Fruit fly (Drosophila melanogaster) whole organism, embryonic: ENCODE data around the gene Argl.

Experiments used
- Ada2b ChIP-seq: fragments of 200-800 bp; sonication (Bioruptor generic); IDR thresholded peaks from 2 replicates; pipeline ENCODE4 v1.3.6; 2022; ENCODE audit warnings: missing biosample characterization, missing genetic modification characterization
- Aef1 ChIP-seq: fragments of 200-800 bp; sonication (Bioruptor generic); IDR thresholded peaks from 3 replicates; pipeline ENCODE4 v1.3.6; 2022; ENCODE audit warnings: missing biosample characterization, missing genetic modification characterization
- CG10267 ChIP-seq: fragments of 200-800 bp; sonication (Bioruptor generic); optimal IDR thresholded peaks from 2 replicates; lab custom pipeline; 2018; ENCODE audit warnings: missing biosample characterization, mild to moderate bottlenecking, missing genetic modification characterization, moderate library complexity
- CG11695 ChIP-seq: fragments of 200-800 bp; sonication (Bioruptor generic); IDR thresholded peaks from 3 replicates; pipeline ENCODE4 v1.3.6; 2022; ENCODE audit warnings: missing biosample characterization, missing genetic modification characterization
- CG12155 ChIP-seq: fragments of 200-800 bp; sonication (Bioruptor generic); optimal IDR thresholded peaks from 3 replicates; lab custom pipeline; 2016; ENCODE audit warnings: missing biosample characterization, missing genetic modification characterization
- CG12236 ChIP-seq: fragments of 200-800 bp; sonication (Bioruptor generic); optimal IDR thresholded peaks from 2 replicates; lab custom pipeline; 2016; ENCODE audit warnings: missing biosample characterization, missing genetic modification characterization
- CG12659 ChIP-seq: fragments of 200-800 bp; sonication (Bioruptor generic); optimal IDR thresholded peaks from 3 replicates; lab custom pipeline; 2017; ENCODE audit warnings: mild to moderate bottlenecking, missing biosample characterization, missing genetic modification reagents, missing genetic modification characterization
- CG12769 ChIP-seq: fragments of 200-800 bp; sonication (Bioruptor generic); optimal IDR thresholded peaks from 2 replicates; lab custom pipeline; 2019; ENCODE audit warnings: missing biosample characterization, mild to moderate bottlenecking, missing genetic modification characterization, moderate library complexity
- CG14441 ChIP-seq: fragments of 200-800 bp; sonication (Bioruptor generic); IDR thresholded peaks from 2 replicates; pipeline ENCODE4 v1.3.6; 2022; ENCODE audit warnings: missing biosample characterization, missing genetic modification characterization
- CG2120 ChIP-seq: fragments of 200-800 bp; sonication (Bioruptor generic); optimal IDR thresholded peaks from 3 replicates; lab custom pipeline; 2016; ENCODE audit warnings: missing biosample characterization, missing genetic modification characterization
- CG30431 ChIP-seq: fragments of 200-800 bp; sonication (Bioruptor generic); optimal IDR thresholded peaks from 2 replicates; lab custom pipeline; 2017; ENCODE audit warnings: missing biosample characterization, missing genetic modification characterization
- CG32532 ChIP-seq: fragments of 200-800 bp; sonication (Bioruptor generic); IDR thresholded peaks from 2 replicates; pipeline ENCODE4 v1.3.6; 2022; ENCODE audit warnings: missing biosample characterization, missing genetic modification characterization
- CG3847 ChIP-seq: fragments of 200-800 bp; sonication (Bioruptor generic); IDR thresholded peaks from 2 replicates; pipeline ENCODE4 v1.3.6; 2022; ENCODE audit warnings: missing biosample characterization, missing genetic modification characterization
- CG6813 ChIP-seq: fragments of 200-800 bp; sonication (Bioruptor generic); optimal IDR thresholded peaks from 2 replicates; lab custom pipeline; 2017; ENCODE audit warnings: missing biosample characterization, missing genetic modification characterization, mild to moderate bottlenecking, moderate library complexity, missing genetic modification reagents
- CG7963 ChIP-seq: fragments of 200-800 bp; sonication (Bioruptor generic); IDR thresholded peaks from 3 replicates; pipeline ENCODE4 v1.3.6; 2022; ENCODE audit warnings: missing biosample characterization, missing genetic modification characterization; ENCODE audit not compliant: partially characterized antibody
- CG8290 ChIP-seq, 3 experiments: fragments of 200-800 bp; sonication (Bioruptor generic); optimal IDR thresholded peaks; 2 replicates each; lab custom pipeline; 2016 to 2019; ENCODE audit warnings: missing biosample characterization in 3 of 3, missing genetic modification characterization in 3 of 3, mild to moderate bottlenecking in 2 of 3, moderate library complexity in 1 of 3
- CG9932 ChIP-seq: fragments of 200-800 bp; sonication (Bioruptor generic); IDR thresholded peaks from 2 replicates; pipeline ENCODE4 v1.3.6; 2022; ENCODE audit warnings: missing biosample characterization, missing genetic modification characterization
- Dbx ChIP-seq: fragments of 200-800 bp; sonication (Bioruptor generic); IDR thresholded peaks from 3 replicates; pipeline ENCODE4 v1.3.6; 2022; ENCODE audit warnings: missing biosample characterization, missing genetic modification characterization
- Dref ChIP-seq: fragments of 200-800 bp; sonication (Bioruptor generic); IDR thresholded peaks from 2 replicates; pipeline ENCODE4 v1.3.6; 2022; ENCODE audit warnings: missing biosample characterization, missing genetic modification characterization
- Elba2 ChIP-seq: fragments of 200-800 bp; sonication (Bioruptor generic); optimal IDR thresholded peaks from 3 replicates; lab custom pipeline; 2016; ENCODE audit warnings: missing biosample characterization, missing genetic modification characterization
- GATAe ChIP-seq: fragments of 200-800 bp; sonication (Bioruptor generic); conservative IDR thresholded peaks from 2 replicates; pipeline ENCODE4 v1.3.6; 2022; ENCODE audit warnings: missing biosample characterization, missing genetic modification characterization
- Jarid2 ChIP-seq: fragments of 200-800 bp; sonication (Bioruptor generic); optimal IDR thresholded peaks from 3 replicates; lab custom pipeline; 2017; ENCODE audit warnings: mild to moderate bottlenecking, missing biosample characterization, missing genetic modification reagents, missing genetic modification characterization
- Med ChIP-seq: fragments of 200-800 bp; sonication (Bioruptor generic); peaks from one replicate; lab custom pipeline; 2016; ENCODE audit warnings: missing biosample characterization, missing genetic modification characterization, mild to moderate bottlenecking, inconsistent platforms, moderate library complexity
- Mrtf ChIP-seq: fragments of 200-800 bp; sonication (Bioruptor generic); IDR thresholded peaks from 3 replicates; pipeline ENCODE4 v1.3.6; 2022; ENCODE audit warnings: missing biosample characterization, missing genetic modification characterization
- Rfx ChIP-seq: fragments of 200-800 bp; sonication (Bioruptor generic); IDR thresholded peaks from 2 replicates; pipeline ENCODE4 v1.3.6; 2022; ENCODE audit warnings: missing biosample characterization, missing genetic modification characterization
- Sry-β ChIP-seq: fragments of 200-800 bp; sonication (Bioruptor generic); optimal IDR thresholded peaks from 2 replicates; lab custom pipeline; 2018; ENCODE audit warnings: missing biosample characterization, mild to moderate bottlenecking, missing genetic modification characterization, moderate library complexity
- chif ChIP-seq, 2 experiments: fragments of 200-800 bp; sonication (Bioruptor generic); optimal IDR thresholded peaks; 3 replicates each; lab custom pipeline; 2016; ENCODE audit warnings: missing biosample characterization in 2 of 2, missing genetic modification characterization in 2 of 2
- corto ChIP-seq: fragments of 200-800 bp; sonication (Bioruptor generic); optimal IDR thresholded peaks from 2 replicates; lab custom pipeline; 2016; ENCODE audit warnings: missing biosample characterization, mild to moderate bottlenecking, missing genetic modification characterization, moderate library complexity
- dmrt99B ChIP-seq: fragments of 200-800 bp; sonication (Bioruptor generic); optimal IDR thresholded peaks from 2 replicates; lab custom pipeline; 2018; ENCODE audit warnings: missing biosample characterization, mild to moderate bottlenecking, missing genetic modification characterization, moderate library complexity
- esg ChIP-seq: fragments of 200-800 bp; sonication (Bioruptor generic); conservative IDR thresholded peaks from 2 replicates; pipeline ENCODE4 v1.3.6; 2022; ENCODE audit warnings: missing biosample characterization, missing genetic modification characterization
- exex ChIP-seq: fragments of 200-800 bp; sonication (Bioruptor generic); optimal IDR thresholded peaks from 4 replicates; lab custom pipeline; 2018; ENCODE audit warnings: missing biosample characterization, mild to moderate bottlenecking, missing genetic modification characterization, moderate library complexity
- grn ChIP-seq: fragments of 200-800 bp; sonication (Bioruptor generic); optimal IDR thresholded peaks from 3 replicates; lab custom pipeline; 2017; ENCODE audit warnings: missing biosample characterization, missing genetic modification characterization
- inv ChIP-seq: fragments of 200-800 bp; sonication (Bioruptor generic); IDR thresholded peaks from 2 replicates; pipeline ENCODE4 v1.3.6; 2022; ENCODE audit warnings: missing biosample characterization, missing genetic modification characterization; ENCODE audit not compliant: partially characterized antibody
- lab ChIP-seq: fragments of 200-800 bp; sonication (Bioruptor generic); optimal IDR thresholded peaks from 3 replicates; lab custom pipeline; 2017; ENCODE audit warnings: missing biosample characterization, missing genetic modification characterization, mild to moderate bottlenecking, moderate library complexity, missing genetic modification reagents
- lilli ChIP-seq: fragments of 200-800 bp; sonication (Bioruptor generic); optimal IDR thresholded peaks from 3 replicates; lab custom pipeline; 2016; ENCODE audit warnings: missing biosample characterization, missing genetic modification characterization
- mam ChIP-seq: fragments of 200-800 bp; sonication (Bioruptor generic); optimal IDR thresholded peaks from 3 replicates; lab custom pipeline; 2016; ENCODE audit warnings: missing biosample characterization, missing genetic modification characterization
- nerfin-1 ChIP-seq: fragments of 200-800 bp; sonication (Bioruptor generic); optimal IDR thresholded peaks from 3 replicates; lab custom pipeline; 2019; ENCODE audit warnings: missing biosample characterization, mild to moderate bottlenecking, missing genetic modification characterization, moderate library complexity
- nom ChIP-seq: fragments of 200-800 bp; sonication (Bioruptor generic); optimal IDR thresholded peaks from 2 replicates; lab custom pipeline; 2017; ENCODE audit warnings: missing biosample characterization, missing genetic modification characterization, mild to moderate bottlenecking, moderate library complexity, missing genetic modification reagents
- otp ChIP-seq: fragments of 200-800 bp; sonication (Bioruptor generic); IDR thresholded peaks from 3 replicates; pipeline ENCODE4, ENCODE4 v1.3.6; 2022; ENCODE audit warnings: missing biosample characterization, missing genetic modification characterization
- run ChIP-seq: fragments of 200-800 bp; sonication (Bioruptor generic); optimal IDR thresholded peaks from 3 replicates; lab custom pipeline; 2018; ENCODE audit warnings: missing biosample characterization, mild to moderate bottlenecking, missing genetic modification characterization
- schlank ChIP-seq: fragments of 200-800 bp; sonication (Bioruptor generic); optimal IDR thresholded peaks from 2 replicates; lab custom pipeline; 2018; ENCODE audit warnings: missing biosample characterization, mild to moderate bottlenecking, missing genetic modification characterization
- sens ChIP-seq: fragments of 200-800 bp; sonication (Bioruptor generic); peaks from one replicate; lab custom pipeline; 2016; ENCODE audit warnings: missing biosample characterization, missing genetic modification characterization
- sim ChIP-seq: fragments of 200-800 bp; sonication (Bioruptor generic); IDR thresholded peaks from 2 replicates; pipeline ENCODE4 v1.3.6; 2022; ENCODE audit warnings: missing biosample characterization, missing genetic modification characterization
- slbo ChIP-seq: fragments of 200-800 bp; sonication (Bioruptor generic); IDR thresholded peaks from 2 replicates; pipeline ENCODE4 v1.3.6; 2022; ENCODE audit warnings: missing biosample characterization, missing genetic modification characterization
- so ChIP-seq: fragments of 200-800 bp; sonication (Bioruptor generic); IDR thresholded peaks from 3 replicates; pipeline ENCODE4 v1.3.6; 2022; ENCODE audit warnings: missing biosample characterization, missing genetic modification characterization
- wdn ChIP-seq: fragments of 200-800 bp; sonication (Bioruptor generic); IDR thresholded peaks from 2 replicates; pipeline ENCODE4 v1.3.6; 2022; ENCODE audit warnings: missing biosample characterization, missing genetic modification characterization
- zfh2 ChIP-seq: fragments of 200-800 bp; sonication (Bioruptor generic); optimal IDR thresholded peaks from 2 replicates; lab custom pipeline; 2016; ENCODE audit warnings: missing biosample characterization, missing genetic modification characterization

Argl gene

DNA sequence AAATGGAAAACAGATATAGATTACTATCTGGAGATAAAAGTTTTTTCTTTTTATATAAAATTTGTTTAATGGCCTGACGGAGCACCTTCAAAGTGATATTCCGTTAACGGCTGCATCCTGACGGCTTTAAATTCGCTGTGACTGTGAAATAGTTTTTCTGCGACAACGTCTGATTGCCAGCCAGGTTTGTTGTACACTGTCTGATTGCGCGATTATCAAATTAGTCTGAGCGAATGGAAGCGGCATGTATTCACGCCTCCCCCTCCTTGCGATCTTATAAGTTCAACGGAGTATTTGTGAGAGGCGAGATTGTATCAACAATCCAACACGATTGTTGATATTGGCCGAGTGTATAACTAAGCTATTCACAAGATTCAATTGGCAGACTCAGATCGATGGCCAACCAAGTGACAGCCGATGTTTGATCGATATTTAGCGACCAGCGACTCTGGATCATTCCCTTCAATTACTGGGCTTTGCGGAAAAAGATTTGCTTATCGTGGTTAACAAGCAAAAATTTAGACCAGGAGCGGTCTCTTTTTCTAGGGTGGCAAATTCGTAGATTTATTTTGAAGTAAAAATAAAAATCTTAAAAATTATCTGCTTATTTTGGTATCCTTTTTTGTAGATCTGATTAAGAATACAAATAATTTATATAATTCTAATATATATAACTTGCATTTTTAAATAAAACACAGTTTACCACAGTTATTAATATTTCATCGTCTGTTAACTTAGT, 13.9 kb upstream of the Argl start (continued):
- TF ChIP-seq Dbx (GFP tag; lab: Robert Waterston, UW): peak; percentile 21; the same call in 1 of the 3 replicates
- TF ChIP-seq CG9932 (GFP tag; lab: Robert Waterston, UW): no peak
- peak; percentile 40 for TF ChIP-seq CG12769 (tag; lab: Kevin White, UChicago)
- peak; percentile 42; the same call in 1 of the 3 replicates for TF ChIP-seq CG11695 (GFP tag; lab: Robert Waterston, UW)
- TF ChIP-seq slbo: peak; percentile 53
- no peak for TF ChIP-seq nom (GFP tag; lab: Kevin White, UChicago)
- no peak for TF ChIP-seq CG8290 (GFP tag; optimal IDR thresholded peaks at IDR 0.05; lab: Kevin White, UChicago)
- peak in 1 of 2 experiments; percentile 60 for TF ChIP-seq CG8290 (tag; optimal IDR thresholded peaks at IDR 0.05; lab: Kevin White, UChicago)
- peak; percentile 46; the same call in 1 of the 2 replicates for TF ChIP-seq CG32532 (GFP tag; lab: Robert Waterston, UW)
- peak; percentile 73 for TF ChIP-seq Med (GFP tag; lab: Kevin White, UChicago)
- TF ChIP-seq CG6813: no peak
- no peak for TF ChIP-seq inv
- TF ChIP-seq nerfin-1 (tag; lab: Kevin White, UChicago): no peak
- TF ChIP-seq lab (GFP tag; lab: Kevin White, UChicago): peak; percentile 3
- no peak for TF ChIP-seq CG10267 (tag; lab: Kevin White, UChicago)
- peak; percentile 34 for TF ChIP-seq grn
- TF ChIP-seq so: peak; percentile 14; the same call in 1 of the 3 replicates
- peak; percentile 27 for TF ChIP-seq CG2120 (GFP tag; lab: Kevin White, UChicago)
- 0 out of 2 replicates have a peak, but pooled peaks have one; percentile 26 for TF ChIP-seq CG3847 (GFP tag; lab: Robert Waterston, UW)
- TF ChIP-seq otp (GFP tag; lab: Robert Waterston, UW): 0 out of 3 replicates have a peak, but pooled peaks have one; percentile 18
- TF ChIP-seq CG12155 (GFP tag; lab: Kevin White, UChicago): peak; percentile 9
- TF ChIP-seq GATAe: no peak
- no peak for TF ChIP-seq CG14441
- TF ChIP-seq lilli (GFP tag; lab: Kevin White, UChicago): peak; percentile 2
- no peak for TF ChIP-seq Aef1
- peak; percentile 18 for TF ChIP-seq schlank
- TF ChIP-seq Rfx: peak; percentile 7; the same call in 1 of the 2 replicates
- no peak for TF ChIP-seq Dref (GFP tag; lab: Robert Waterston, UW)
- TF ChIP-seq wdn: peak; percentile 19; the same call in 1 of the 2 replicates
- TF ChIP-seq CG12236 (GFP tag; lab: Kevin White, UChicago): no peak
- peak; percentile 19 for TF ChIP-seq sens (GFP tag; lab: Kevin White, UChicago)
- TF ChIP-seq, all 482 proteins: peak for 34

DNA sequence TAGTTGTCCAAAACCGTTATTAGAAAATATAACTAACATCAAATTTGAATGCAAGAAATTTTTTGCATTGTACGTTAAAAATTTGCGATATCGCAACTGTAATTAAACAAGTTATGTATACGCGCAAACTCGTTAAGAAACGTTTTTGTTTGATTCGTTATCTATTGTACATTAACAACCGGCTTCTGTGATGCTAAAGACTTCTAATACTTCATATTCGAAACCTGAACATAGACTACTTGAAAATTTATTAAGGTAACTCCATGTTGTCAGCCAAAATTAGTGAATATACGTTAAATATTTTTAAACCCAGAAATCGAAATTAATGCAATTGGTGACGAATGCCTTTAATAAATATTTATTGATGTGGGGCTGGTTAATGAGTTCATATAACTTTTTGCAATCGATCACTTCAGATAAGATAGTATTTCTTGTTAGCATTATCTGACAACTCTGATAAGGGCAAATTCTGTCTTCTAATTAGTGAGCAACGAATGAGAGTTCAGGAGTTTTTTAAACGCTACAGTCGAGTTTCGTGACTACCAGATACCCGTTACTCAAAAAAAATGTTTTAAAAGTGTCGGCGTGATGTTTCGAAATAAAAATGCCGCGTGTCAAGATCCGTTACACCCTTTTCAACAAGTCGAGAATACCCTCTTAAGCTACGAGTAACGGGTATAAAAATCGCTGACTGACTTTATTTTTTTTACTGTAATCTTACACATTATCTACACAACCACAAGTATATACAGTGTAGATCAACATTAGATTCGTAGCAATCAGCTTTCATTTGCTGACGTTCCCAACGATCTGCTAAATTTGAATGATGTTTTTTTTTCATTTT, 10.5 kb upstream of the Argl start:
- TF ChIP-seq CG7963 (GFP tag; lab: Robert Waterston, UW): 0 out of 3 replicates have a peak, but pooled peaks have one; percentile 18
- peak; percentile 37 for TF ChIP-seq dmrt99B (tag; lab: Kevin White, UChicago)
- TF ChIP-seq Elba2 (GFP tag; lab: Kevin White, UChicago): peak; percentile 26
- peak; percentile 49; the same call in 1 of the 3 replicates for TF ChIP-seq Mrtf (GFP tag; lab: Robert Waterston, UW)
- peak; percentile 16 for TF ChIP-seq Jarid2
- TF ChIP-seq sim (GFP tag; lab: Robert Waterston, UW): peak; percentile 20; the same call in 1 of the 2 replicates
- no peak for TF ChIP-seq corto (GFP tag; lab: Kevin White, UChicago)
- TF ChIP-seq GATAe: peak; percentile 44; the same call in 1 of the 2 replicates
- peak; percentile 33 for TF ChIP-seq CG12659 (GFP tag; lab: Kevin White, UChicago)
- no peak for TF ChIP-seq CG30431 (GFP tag; lab: Kevin White, UChicago)
- TF ChIP-seq zfh2 (GFP tag; lab: Kevin White, UChicago): peak; percentile 37
- TF ChIP-seq mam: peak; percentile 9
- TF ChIP-seq esg: no peak; the same call in 1 of the 2 replicates
- TF ChIP-seq chif (GFP tag; optimal IDR thresholded peaks at IDR 0.05; lab: Kevin White, UChicago): peak in 1 of 2 experiments; percentile 52
- TF ChIP-seq Ada2b (GFP tag; lab: Robert Waterston, UW): peak; percentile 27; the same call in 1 of the 2 replicates
- TF ChIP-seq run (tag; lab: Kevin White, UChicago): peak; percentile 9
- peak; percentile 97 for TF ChIP-seq exex (tag; lab: Kevin White, UChicago)
- TF ChIP-seq Sry-β (GFP tag; lab: Kevin White, UChicago): no peak
